Worm (Caenorhabditis elegans) whole organism, late embryonic: ENCODE data around the gene clc-1.

Experiments
- Y22D7AL.16 ChIP-seq: sonication (generic microtip); optimal IDR thresholded peaks from 2 replicates; lab custom pipeline; 2016; ENCODE audit warnings: missing genetic modification characterization, missing compliant biosample characterization
- ama-1 ChIP-seq: fragments of 150-350 bp; optimal IDR thresholded peaks from 2 replicates; lab custom pipeline; 2014
- ceh-30 ChIP-seq: fragments of 150-350 bp; optimal IDR thresholded peaks from 2 replicates; lab custom pipeline; 2014; ENCODE audit warnings: missing biosample characterization, missing genetic modification characterization
- ceh-9 ChIP-seq: sonication (generic microtip); optimal IDR thresholded peaks from 2 replicates; lab custom pipeline; 2016; ENCODE audit warnings: mild to moderate bottlenecking, missing genetic modification characterization, inconsistent platforms, missing compliant biosample characterization
- fkh-6 ChIP-seq: sonication (generic microtip); optimal IDR thresholded peaks from 2 replicates; lab custom pipeline; 2016; ENCODE audit warnings: missing genetic modification characterization, missing compliant biosample characterization
- pha-4 ChIP-seq: fragments of 150-350 bp; optimal IDR thresholded peaks from 2 replicates; lab custom pipeline; 2018; ENCODE audit warnings: missing biosample characterization, missing genetic modification reagents, missing genetic modification characterization
- sox-2 ChIP-seq: fragments of 200-800 bp; sonication (Bioruptor generic); IDR thresholded peaks from 2 replicates; pipeline ENCODE4 v1.3.6; 2022; ENCODE audit warnings: missing genetic modification reagents, missing genetic modification characterization, missing compliant biosample characterization
- unc-3 ChIP-seq, 2 experiments: fragments of 200-800 bp in 1 of 2; sonication (Bioruptor generic) in 1 of 2; sonication (generic microtip) in 1 of 2; conservative IDR thresholded peaks in 1 of 2; optimal IDR thresholded peaks in 1 of 2; 2 replicates each; pipeline versions ENCODE4 v1.3.6 to Lab custom; 2016 to 2022; ENCODE audit warnings: missing compliant biosample characterization in 2 of 2, missing genetic modification characterization in 2 of 2, missing genetic modification reagents in 1 of 2
- unc-86 ChIP-seq: sonication (generic microtip); optimal IDR thresholded peaks from 2 replicates; lab custom pipeline; 2016; ENCODE audit warnings: missing genetic modification characterization, missing compliant biosample characterization

DNA sequence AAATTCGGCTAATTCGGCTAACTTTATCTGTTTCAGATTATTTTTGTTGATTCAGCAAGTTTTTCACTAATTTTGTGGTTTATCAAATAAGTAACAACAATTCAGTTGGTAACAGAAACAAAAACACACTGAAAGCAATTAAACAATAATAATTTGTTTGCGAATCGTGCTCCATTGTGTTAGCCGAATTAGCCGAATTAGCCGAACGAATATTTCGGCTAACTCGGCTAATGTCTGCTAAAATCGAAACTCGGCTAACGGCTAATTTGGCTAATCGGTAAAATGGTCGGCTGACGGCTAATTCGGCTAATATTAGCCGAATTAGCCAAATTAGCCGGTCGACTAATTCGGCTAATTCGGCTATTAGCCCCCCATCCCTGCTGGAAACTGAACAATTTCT lies 43.5 kb upstream of the clc-1 start:
- no peak for TF ChIP-seq ama-1
- no peak for TF ChIP-seq Y22D7AL.16 (tag; lab: Kevin White, UChicago)
- TF ChIP-seq ceh-9 = no peak
- no peak for TF ChIP-seq unc-86 (tag; lab: Kevin White, UChicago)
- no peak for TF ChIP-seq pha-4 (tag; lab: Kevin White, UChicago)
- no peak for TF ChIP-seq ceh-30
- no peak for TF ChIP-seq fkh-6 (tag; lab: Kevin White, UChicago)
- TF ChIP-seq unc-3 (GFP tag; conservative IDR thresholded peaks at IDR 0.05; lab: Robert Waterston, UW) = no peak
- no peak for TF ChIP-seq unc-3 (tag; optimal IDR thresholded peaks at IDR 0.05; lab: Kevin White, UChicago)
- TF ChIP-seq sox-2 (GFP tag; lab: Robert Waterston, UW) = no peak
